Fruit fly (Drosophila melanogaster) whole organism, wandering third instar larva: Measurements from ENCODE around the gene St2.
A peak's percentile ranks its signal among the peaks of the same experiment; 100 is the strongest.

Experiments
- Abd-B ChIP-seq: fragments of >200 bp; optimal IDR thresholded peaks from 2 replicates; lab custom pipeline; 2017; ENCODE audit warnings: missing biosample characterization, missing genetic modification characterization
- CG32264 ChIP-seq: fragments of 200-800 bp; sonication (Bioruptor generic); optimal IDR thresholded peaks from 2 replicates; lab custom pipeline; 2016; ENCODE audit warnings: missing biosample characterization, missing genetic modification characterization
- CG9705 ChIP-seq: fragments of 200-800 bp; sonication (Bioruptor generic); optimal IDR thresholded peaks from 2 replicates; lab custom pipeline; 2018; ENCODE audit warnings: missing biosample characterization, mild to moderate bottlenecking, missing genetic modification characterization
- CrebA ChIP-seq: fragments of 200-800 bp; sonication (Bioruptor generic); optimal IDR thresholded peaks from 2 replicates; lab custom pipeline; 2016; ENCODE audit warnings: missing biosample characterization, mild to moderate bottlenecking, missing genetic modification characterization, borderline replicate concordance
- Dfd ChIP-seq: fragments of >200 bp; optimal IDR thresholded peaks from 2 replicates; lab custom pipeline; 2017; ENCODE audit warnings: missing biosample characterization, missing genetic modification characterization
- GATAd ChIP-seq: sonication (Bioruptor generic); optimal IDR thresholded peaks from 2 replicates; lab custom pipeline; 2016; ENCODE audit warnings: missing biosample characterization, missing genetic modification characterization
- HLH106 ChIP-seq: fragments of 200-800 bp; optimal IDR thresholded peaks from 3 replicates; lab custom pipeline; 2019; ENCODE audit warnings: missing biosample characterization, mild to moderate bottlenecking, missing genetic modification characterization, moderate library complexity
- Hnf4 ChIP-seq: fragments of 200-800 bp; sonication (Bioruptor generic); optimal IDR thresholded peaks from 2 replicates; lab custom pipeline; 2016; ENCODE audit warnings: missing biosample characterization, mild to moderate bottlenecking, missing genetic modification characterization
- Hr78 ChIP-seq: fragments of >200 bp; optimal IDR thresholded peaks from 2 replicates; lab custom pipeline; 2017; ENCODE audit warnings: missing biosample characterization, missing genetic modification characterization
- Hr83 ChIP-seq: fragments of 200-300 bp; sonication (Bioruptor generic); optimal IDR thresholded peaks from 2 replicates; lab custom pipeline; 2016; ENCODE audit warnings: missing biosample characterization, mild to moderate bottlenecking, missing genetic modification characterization, moderate library complexity; ENCODE audit not compliant: poor library complexity, severe bottlenecking
- Jra ChIP-seq: sonication (Bioruptor generic); optimal IDR thresholded peaks from 2 replicates; lab custom pipeline; 2016; ENCODE audit warnings: missing biosample characterization, missing genetic modification characterization
- Mio ChIP-seq: sonication (Bioruptor generic); optimal IDR thresholded peaks from 2 replicates; lab custom pipeline; 2016; ENCODE audit warnings: missing biosample characterization, missing genetic modification characterization
- Myc ChIP-seq: fragments of >200 bp; optimal IDR thresholded peaks from 2 replicates; lab custom pipeline; 2017
- N ChIP-seq: fragments of >200 bp; optimal IDR thresholded peaks from 2 replicates; lab custom pipeline; 2018; ENCODE audit warnings: missing biosample characterization, missing external identifiers, missing genetic modification characterization
- OdsH ChIP-seq: fragments of 200-800 bp; sonication (Bioruptor generic); optimal IDR thresholded peaks from 2 replicates; lab custom pipeline; 2016; ENCODE audit warnings: missing biosample characterization, mild to moderate bottlenecking, missing genetic modification characterization
- Rel ChIP-seq, 2 experiments: fragments of 200-800 bp; sonication (Bioruptor generic) in 1 of 2; optimal IDR thresholded peaks; 2 replicates in 1 of 2; 3 replicates in 1 of 2; lab custom pipeline; 2016 to 2019; ENCODE audit warnings: mild to moderate bottlenecking in 2 of 2, missing biosample characterization in 2 of 2, missing genetic modification characterization in 2 of 2, moderate library complexity in 1 of 2
- Sp1 ChIP-seq: fragments of 200-800 bp; sonication (Bioruptor generic); optimal IDR thresholded peaks from 3 replicates; lab custom pipeline; 2019; ENCODE audit warnings: missing biosample characterization, mild to moderate bottlenecking, missing genetic modification characterization, moderate library complexity
- Vsx2 ChIP-seq: fragments of 200-300, 225-300 bp; sonication (Bioruptor generic); optimal IDR thresholded peaks from 2 replicates; lab custom pipeline; 2018; ENCODE audit warnings: missing biosample characterization, missing genetic modification characterization; ENCODE audit not compliant: partially characterized antibody
- br ChIP-seq: fragments of 200-800 bp; sonication (Bioruptor generic); optimal IDR thresholded peaks from 2 replicates; lab custom pipeline; 2016; ENCODE audit warnings: missing biosample characterization, missing genetic modification characterization
- brk ChIP-seq: fragments of 200-800 bp; sonication (Bioruptor generic); optimal IDR thresholded peaks from 2 replicates; lab custom pipeline; 2016; ENCODE audit warnings: missing biosample characterization, mild to moderate bottlenecking, missing genetic modification characterization
- dl ChIP-seq, 2 experiments: fragments of 175-275, 200-275 bp in 1 of 2; fragments of 200-275 bp in 1 of 2; sonication (Bioruptor generic); optimal IDR thresholded peaks; lab custom pipeline; 2018; ENCODE audit warnings: mild to moderate bottlenecking in 2 of 2, missing biosample characterization in 2 of 2, missing genetic modification characterization in 2 of 2, moderate library complexity in 2 of 2; ENCODE audit not compliant: partially characterized antibody in 2 of 2, insufficient read depth in 1 of 2
- dmrt93B ChIP-seq: fragments of 200-800 bp; sonication (Bioruptor generic); optimal IDR thresholded peaks from 2 replicates; lab custom pipeline; 2018; ENCODE audit warnings: missing biosample characterization, mild to moderate bottlenecking, missing genetic modification characterization
- dsf ChIP-seq: sonication (Bioruptor generic); optimal IDR thresholded peaks from 2 replicates; lab custom pipeline; 2016; ENCODE audit warnings: missing biosample characterization, missing genetic modification characterization, borderline replicate concordance
- ey ChIP-seq: fragments of 200-800 bp; sonication (Bioruptor generic); optimal IDR thresholded peaks from 2 replicates; lab custom pipeline; 2016; ENCODE audit warnings: missing biosample characterization, missing genetic modification characterization
- foxo ChIP-seq, 2 experiments: fragments of 200-800 bp; sonication (Bioruptor generic); optimal IDR thresholded peaks; 2 replicates in 1 of 2; 3 replicates in 1 of 2; lab custom pipeline; 2016 to 2017; ENCODE audit warnings: missing biosample characterization in 2 of 2, missing genetic modification characterization in 2 of 2
- fru ChIP-seq: fragments of 200-800 bp; sonication (Bioruptor generic); optimal IDR thresholded peaks from 3 replicates; lab custom pipeline; 2016; ENCODE audit warnings: missing biosample characterization, mild to moderate bottlenecking, missing genetic modification characterization
- h ChIP-seq: fragments of 200-800 bp; sonication (Bioruptor generic); optimal IDR thresholded peaks from 3 replicates; lab custom pipeline; 2016; ENCODE audit warnings: missing biosample characterization, mild to moderate bottlenecking, missing genetic modification characterization
- jim ChIP-seq: fragments of 175-275, 200-325 bp; sonication (Bioruptor generic); optimal IDR thresholded peaks from 2 replicates; lab custom pipeline; 2016; ENCODE audit warnings: missing biosample characterization, mild to moderate bottlenecking, missing genetic modification characterization
- lola ChIP-seq: fragments of >200 bp; optimal IDR thresholded peaks from 2 replicates; lab custom pipeline; 2017; ENCODE audit warnings: missing biosample characterization, missing genetic modification characterization
- psq ChIP-seq: fragments of 200-800 bp; sonication (Bioruptor generic); optimal IDR thresholded peaks from 3 replicates; lab custom pipeline; 2017; ENCODE audit warnings: missing biosample characterization, mild to moderate bottlenecking, missing genetic modification characterization, moderate library complexity
- rgr ChIP-seq: fragments of 200-800 bp; sonication (Bioruptor generic); optimal IDR thresholded peaks from 3 replicates; lab custom pipeline; 2016; ENCODE audit warnings: missing biosample characterization, mild to moderate bottlenecking, missing genetic modification characterization
- sage ChIP-seq: fragments of 200-800 bp; sonication (Bioruptor generic); optimal IDR thresholded peaks from 2 replicates; lab custom pipeline; 2016; ENCODE audit warnings: missing biosample characterization, mild to moderate bottlenecking, missing genetic modification characterization
- sv ChIP-seq: fragments of 200-800 bp; sonication (Bioruptor generic); optimal IDR thresholded peaks from 3 replicates; lab custom pipeline; 2016; ENCODE audit warnings: missing biosample characterization, missing genetic modification characterization
- tai ChIP-seq: sonication (Bioruptor generic); optimal IDR thresholded peaks from 2 replicates; lab custom pipeline; 2016; ENCODE audit warnings: missing biosample characterization, missing genetic modification characterization
- usp ChIP-seq: fragments of >200 bp; optimal IDR thresholded peaks from 2 replicates; lab custom pipeline; 2017; ENCODE audit warnings: missing biosample characterization, missing genetic modification characterization
- woc ChIP-seq: sonication (Bioruptor generic); optimal IDR thresholded peaks from 2 replicates; lab custom pipeline; 2016; ENCODE audit warnings: missing biosample characterization, mild to moderate bottlenecking, missing genetic modification characterization

Gene St2

dm6 chr3R:9245576-9246200 lies 6.0 kb upstream of the St2 start, which contains the start of gene Vps15:
Gene Vps15 (minus strand): TSS chr3R:9245869.
- TF ChIP-seq h (GFP tag; lab: Kevin White, UChicago) (peak; percentile 75), dmrt93B (GFP tag; lab: Kevin White, UChicago) (peak; percentile 25), dsf (peak; percentile 38), CrebA (GFP tag; lab: Kevin White, UChicago) (no peak), br (GFP tag; lab: Kevin White, UChicago) (peak; percentile 33), OdsH (GFP tag; lab: Kevin White, UChicago) (peak; percentile 73), sv (GFP tag; lab: Kevin White, UChicago) (peak; percentile 19), Sp1 (GFP tag; lab: Kevin White, UChicago) (peak; percentile 79), Rel (GFP tag; optimal IDR thresholded peaks at IDR 0.05; lab: Kevin White, UChicago) (no peak), Rel (tag; optimal IDR thresholded peaks at IDR 0.05; lab: Kevin White, UChicago) (peak; percentile 37), fru (peak; percentile 74), psq (GFP tag; lab: Kevin White, UChicago) (peak; percentile 30), rgr (peak; percentile 71), CG9705 (GFP tag; lab: Kevin White, UChicago) (peak; percentile 51), GATAd (peak; percentile 6), Hnf4 (GFP tag; lab: Kevin White, UChicago) (peak; percentile 86), foxo (GFP tag; optimal IDR thresholded peaks at IDR 0.05; lab: Kevin White, UChicago) (peak in 1 of 2 experiments; percentile 72), HLH106 (tag; lab: Kevin White, UChicago) (peak; percentile 79), CG32264 (no peak), dl (GFP tag; optimal IDR thresholded peaks at IDR 0.05; lab: Kevin White, UChicago; ENCODE audit: insufficient read depth in 1 of 2, partially characterized antibody in 2 of 2) (no peak), Abd-B (GFP tag; lab: Kevin White, UChicago) (no peak), woc (GFP tag; lab: Kevin White, UChicago) (peak; percentile 82), Jra (GFP tag; lab: Kevin White, UChicago) (peak; percentile 56), brk (GFP tag; lab: Kevin White, UChicago) (peak; percentile 85), usp (no peak), sage (peak; percentile 28), Myc (lab: Kevin White, UChicago) (no peak), ey (GFP tag; lab: Kevin White, UChicago) (peak; percentile 73)

dm6 chr3R:9246366-9246765 lies 5.3 kb upstream of the St2 start, which contains the start of gene CG8420:
Gene CG8420 (plus strand): TSS chr3R:9246649.
- no peak for TF ChIP-seq h (GFP tag; lab: Kevin White, UChicago)
- no peak for TF ChIP-seq psq (GFP tag; lab: Kevin White, UChicago)
- no peak for TF ChIP-seq Mio (GFP tag; lab: Kevin White, UChicago)
- TF ChIP-seq Vsx2 (GFP tag; lab: Kevin White, UChicago), result no peak
- no peak for TF ChIP-seq jim (GFP tag; lab: Kevin White, UChicago)
- TF ChIP-seq sv (GFP tag; lab: Kevin White, UChicago), result no peak
- no peak for TF ChIP-seq CG9705 (GFP tag; lab: Kevin White, UChicago)
- TF ChIP-seq dsf, result no peak
- no peak for TF ChIP-seq Hnf4 (GFP tag; lab: Kevin White, UChicago)
- no peak for TF ChIP-seq tai (GFP tag; lab: Kevin White, UChicago)
- TF ChIP-seq Rel (GFP tag; optimal IDR thresholded peaks at IDR 0.05; lab: Kevin White, UChicago), result no peak
- TF ChIP-seq Rel (tag; optimal IDR thresholded peaks at IDR 0.05; lab: Kevin White, UChicago), result no peak
- TF ChIP-seq woc (GFP tag; lab: Kevin White, UChicago), result no peak
- no peak for TF ChIP-seq OdsH (GFP tag; lab: Kevin White, UChicago)
- TF ChIP-seq rgr, result no peak
- TF ChIP-seq Hr83, result no peak
- TF ChIP-seq lola (GFP tag; lab: Kevin White, UChicago), result no peak
- TF ChIP-seq N (GFP tag; lab: Kevin White, UChicago), result no peak
- no peak for TF ChIP-seq CG32264
- no peak for TF ChIP-seq Dfd (GFP tag; lab: Kevin White, UChicago)
- no peak for TF ChIP-seq Hr78 (GFP tag; lab: Kevin White, UChicago)
